Worm (Caenorhabditis elegans) whole organism, mixed stage, embryonic: Measurements from ENCODE around the gene twk-7.

Experiments used
- ceh-39 ChIP-seq: fragments of 150-350 bp; optimal IDR thresholded peaks from 2 replicates; lab custom pipeline; 2014; ENCODE audit warnings: missing biosample characterization, missing genetic modification characterization
- elt-3 ChIP-seq: fragments of 150-350 bp; optimal IDR thresholded peaks from 2 replicates; lab custom pipeline; 2014; ENCODE audit warnings: missing biosample characterization, missing genetic modification characterization
- lin-13 ChIP-seq: fragments of 150-350 bp; optimal IDR thresholded peaks from 2 replicates; lab custom pipeline; 2014; ENCODE audit warnings: missing biosample characterization, missing genetic modification characterization
- lsy-2 ChIP-seq: fragments of 150-350 bp; optimal IDR thresholded peaks from 2 replicates; lab custom pipeline; 2014; ENCODE audit warnings: missing biosample characterization, missing genetic modification characterization
- nhr-12 ChIP-seq: fragments of 150-350 bp; optimal IDR thresholded peaks from 2 replicates; lab custom pipeline; 2014; ENCODE audit warnings: missing biosample characterization, missing genetic modification characterization
- nhr-237 ChIP-seq: fragments of 150-350 bp; optimal IDR thresholded peaks from 2 replicates; lab custom pipeline; 2014; ENCODE audit warnings: missing biosample characterization, missing genetic modification characterization
- nhr-76 ChIP-seq: sonication (generic microtip); optimal IDR thresholded peaks from 2 replicates; lab custom pipeline; 2017; ENCODE audit warnings: missing biosample characterization, missing genetic modification characterization
- pha-4 ChIP-seq: fragments of 150-350 bp; optimal IDR thresholded peaks from 2 replicates; lab custom pipeline; 2018; ENCODE audit warnings: missing biosample characterization, missing genetic modification reagents, missing genetic modification characterization
- tbx-8 ChIP-seq: fragments of 200-800 bp; sonication (Bioruptor generic); optimal IDR thresholded peaks from 2 replicates; lab custom pipeline; 2018; ENCODE audit warnings: mild to moderate bottlenecking, missing genetic modification characterization, moderate library complexity, missing compliant biosample characterization
- unc-120 ChIP-seq: sonication (generic microtip); optimal IDR thresholded peaks from 2 replicates; lab custom pipeline; 2017; ENCODE audit warnings: missing genetic modification characterization, missing compliant biosample characterization; ENCODE audit not compliant: poor library complexity, severe bottlenecking
- unc-39 ChIP-seq: fragments of 150-350 bp; optimal IDR thresholded peaks from 2 replicates; lab custom pipeline; 2014; ENCODE audit warnings: missing biosample characterization, missing genetic modification characterization
- unc-62 ChIP-seq: fragments of 150-350 bp; optimal IDR thresholded peaks from 2 replicates; lab custom pipeline; 2014; ENCODE audit warnings: missing biosample characterization, missing genetic modification reagents, missing genetic modification characterization
- ztf-11 ChIP-seq: fragments of 150-350 bp; optimal IDR thresholded peaks from 2 replicates; lab custom pipeline; 2014; ENCODE audit warnings: missing biosample characterization, missing genetic modification characterization

DNA sequence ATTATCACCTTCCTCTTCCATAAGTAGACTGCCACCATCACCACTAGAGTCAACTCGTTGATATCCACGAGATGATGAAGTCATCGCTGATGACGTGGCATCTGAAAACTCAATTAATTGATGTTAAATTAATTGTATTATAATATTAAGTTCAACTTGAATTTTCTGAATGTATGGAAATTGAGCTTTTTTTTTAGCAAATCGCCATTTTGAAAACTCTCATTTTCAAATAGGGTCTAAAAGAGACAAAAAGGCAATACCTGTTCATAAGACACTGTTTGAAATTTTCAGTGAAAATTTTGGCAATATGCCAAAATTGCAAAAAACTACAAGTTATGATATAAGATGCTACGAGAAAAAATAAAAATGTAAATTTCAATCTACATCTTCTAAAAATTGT is at the start of gene twk-7:
- TF ChIP-seq nhr-237 (tag; lab: Kevin White, UChicago) = no peak
- no peak for TF ChIP-seq ztf-11
- no peak for TF ChIP-seq unc-62 (GFP tag; lab: Kevin White, UChicago)
- no peak for TF ChIP-seq tbx-8
- TF ChIP-seq unc-120 (tag; lab: Kevin White, UChicago) = no peak
- no peak for TF ChIP-seq pha-4
- no peak for TF ChIP-seq ceh-39 (tag; lab: Kevin White, UChicago)
- TF ChIP-seq lin-13 (tag; lab: Kevin White, UChicago) = no peak
- no peak for TF ChIP-seq nhr-12 (tag; lab: Kevin White, UChicago)
- no peak for TF ChIP-seq lsy-2 (tag; lab: Kevin White, UChicago)
- TF ChIP-seq nhr-76 (tag; lab: Kevin White, UChicago) = no peak
- no peak for TF ChIP-seq elt-3
- TF ChIP-seq unc-39 (tag; lab: Kevin White, UChicago) = no peak
